Fruit fly (Drosophila melanogaster): ENCODE data around the gene GatC.

GatC gene

dm6 chr2L:13873147-13873546 is 40.2 kb upstream of the GatC start:
- TF ChIP-seq CG12605 (GFP tag; IDR thresholded peaks at IDR 0.05) = no peak
- TF ChIP-seq CG32121 (GFP tag; IDR thresholded peaks at IDR 0.05) = no peak
- no peak for TF ChIP-seq CG17806 (tag; optimal IDR thresholded peaks at IDR 0.05)
- TF ChIP-seq CG15710 (tag; optimal IDR thresholded peaks at IDR 0.05) = no peak

DNA sequence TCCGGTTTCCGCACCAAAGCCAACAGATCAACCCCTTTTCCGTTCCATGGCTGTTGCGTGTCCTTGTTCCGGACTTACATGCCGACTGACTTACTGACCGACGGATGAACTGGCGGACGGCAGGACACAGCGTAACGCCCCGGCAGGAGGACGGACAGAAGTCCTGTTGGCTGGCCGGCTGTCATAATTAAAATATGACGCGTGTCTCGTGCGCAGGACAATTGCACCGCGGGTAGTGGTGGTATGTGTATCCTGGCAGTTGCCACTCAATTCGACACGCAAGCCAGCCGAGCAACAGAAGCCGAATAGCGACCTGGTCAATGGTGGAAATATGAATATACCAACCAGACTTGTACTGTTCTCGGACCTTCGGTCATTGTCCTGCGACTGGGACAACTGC is 36.5 kb upstream of the GatC start:
- TF ChIP-seq CG12605 (GFP tag; IDR thresholded peaks at IDR 0.05) (no peak), rn (GFP tag; IDR thresholded peaks at IDR 0.05) (no peak), CG8159 (tag; optimal IDR thresholded peaks at IDR 0.05) (no peak), CG10348 (GFP tag; IDR thresholded peaks at IDR 0.05) (no peak), CG17806 (tag; optimal IDR thresholded peaks at IDR 0.05) (no peak), Snoo (tag; optimal IDR thresholded peaks at IDR 0.05) (no peak), Ets98B (GFP tag; IDR thresholded peaks at IDR 0.05) (no peak), CG32121 (GFP tag; IDR thresholded peaks at IDR 0.05) (no peak), CG9948 (tag; optimal IDR thresholded peaks at IDR 0.05) (no peak), CG15710 (tag; optimal IDR thresholded peaks at IDR 0.05) (no peak), CG8301 (tag; optimal IDR thresholded peaks at IDR 0.05) (no peak), gl (tag; optimal IDR thresholded peaks at IDR 0.05) (no peak), CG34367 (tag; optimal IDR thresholded peaks at IDR 0.05) (no peak), CG13204 (GFP tag; optimal IDR thresholded peaks at IDR 0.05) (no peak)

DNA sequence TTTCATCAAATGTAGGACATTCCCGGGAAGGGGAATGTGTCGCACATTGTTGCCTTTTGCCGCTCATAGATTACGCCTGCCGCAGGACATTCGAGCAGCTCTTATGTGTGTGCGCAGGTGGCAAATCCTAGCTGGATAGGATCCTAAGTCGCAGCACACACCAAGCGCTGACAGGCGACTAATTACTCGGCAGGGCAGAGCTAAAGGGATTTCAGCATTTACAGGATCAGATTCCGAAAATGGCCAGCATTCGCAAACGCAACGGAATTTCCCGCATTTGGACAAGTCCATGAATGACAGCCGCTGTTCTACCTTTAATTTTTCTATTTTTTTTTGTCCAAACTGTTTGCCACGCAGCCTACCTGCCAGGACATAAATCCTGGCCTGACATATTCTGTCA is 34.7 kb upstream of the GatC start:
- TF ChIP-seq CG8301 (tag; optimal IDR thresholded peaks at IDR 0.05) (no peak), Snoo (tag; optimal IDR thresholded peaks at IDR 0.05) (no peak), CG17806 (tag; optimal IDR thresholded peaks at IDR 0.05) (no peak), CG9948 (tag; optimal IDR thresholded peaks at IDR 0.05) (no peak), D1 (tag; optimal IDR thresholded peaks at IDR 0.05) (no peak), CG13204 (GFP tag; optimal IDR thresholded peaks at IDR 0.05) (no peak), fd96Ca (GFP tag; IDR thresholded peaks at IDR 0.05) (no peak), CG10348 (GFP tag; IDR thresholded peaks at IDR 0.05) (no peak), Pif1B (GFP tag; optimal IDR thresholded peaks at IDR 0.05) (no peak)

DNA sequence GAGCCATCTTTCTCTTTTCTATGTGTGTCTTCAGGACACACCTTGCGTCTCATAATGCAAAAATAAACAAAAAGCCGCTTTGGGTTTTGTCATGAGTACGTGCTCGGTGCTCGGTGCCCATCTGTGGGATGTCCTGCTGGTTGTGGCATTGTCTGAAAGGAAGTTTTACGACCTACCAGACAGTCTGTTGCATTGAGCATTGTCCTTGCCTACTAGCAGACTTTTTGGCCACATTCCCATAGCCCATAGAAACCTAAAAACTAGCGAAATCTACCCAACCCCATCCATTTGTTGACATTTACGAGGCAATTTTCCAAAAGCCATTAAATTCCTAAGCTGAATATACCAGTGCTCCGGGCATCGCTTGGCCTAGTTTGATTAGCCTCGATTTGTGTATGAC is 18.2 kb upstream of the GatC start:
- TF ChIP-seq Ets98B (GFP tag; IDR thresholded peaks at IDR 0.05) (no peak), CG17806 (tag; optimal IDR thresholded peaks at IDR 0.05) (no peak), CG4496 (GFP tag; IDR thresholded peaks at IDR 0.05) (no peak), D1 (tag; optimal IDR thresholded peaks at IDR 0.05) (no peak), fd96Ca (GFP tag; IDR thresholded peaks at IDR 0.05) (no peak), CG8159 (tag; optimal IDR thresholded peaks at IDR 0.05) (no peak), CG10348 (GFP tag; IDR thresholded peaks at IDR 0.05) (no peak), CG15710 (tag; optimal IDR thresholded peaks at IDR 0.05) (no peak), CG9948 (tag; optimal IDR thresholded peaks at IDR 0.05) (no peak), CG12605 (GFP tag; IDR thresholded peaks at IDR 0.05) (no peak), CG32121 (GFP tag; IDR thresholded peaks at IDR 0.05) (no peak), Pif1A (GFP tag; optimal IDR thresholded peaks at IDR 0.05) (no peak), CG8301 (tag; optimal IDR thresholded peaks at IDR 0.05) (no peak), gl (tag; optimal IDR thresholded peaks at IDR 0.05) (no peak), Snoo (tag; optimal IDR thresholded peaks at IDR 0.05) (no peak)

- TF ChIP-seq fd96Ca (GFP tag; IDR thresholded peaks at IDR 0.05) (no peak), CG14655 (GFP tag; optimal IDR thresholded peaks at IDR 0.05) (no peak), D1 (tag; optimal IDR thresholded peaks at IDR 0.05) (no peak), CG34367 (tag; optimal IDR thresholded peaks at IDR 0.05) (no peak), Snoo (tag; optimal IDR thresholded peaks at IDR 0.05) (no peak), Pif1B (GFP tag; optimal IDR thresholded peaks at IDR 0.05) (no peak), CG9948 (tag; optimal IDR thresholded peaks at IDR 0.05) (no peak), CG12605 (GFP tag; IDR thresholded peaks at IDR 0.05) (no peak), CG8159 (tag; optimal IDR thresholded peaks at IDR 0.05) (no peak), rn (GFP tag; IDR thresholded peaks at IDR 0.05) (no peak), CG17806 (tag; optimal IDR thresholded peaks at IDR 0.05) (no peak), CG13204 (GFP tag; optimal IDR thresholded peaks at IDR 0.05) (no peak), CG4496 (GFP tag; IDR thresholded peaks at IDR 0.05) (no peak), CG15710 (tag; optimal IDR thresholded peaks at IDR 0.05) (no peak), CG32121 (GFP tag; IDR thresholded peaks at IDR 0.05) (no peak), CG8301 (tag; optimal IDR thresholded peaks at IDR 0.05) (no peak), Ets98B (GFP tag; IDR thresholded peaks at IDR 0.05) (no peak)
Measured at dm6 chr2L:13849125-13849524, 16.2 kb upstream of the GatC start, which contains the start of gene CG7968. Gene CG7968 (plus strand): TSS chr2L:13849400.

dm6 chr2L:13847625-13848024 is 14.7 kb upstream of the GatC start, which contains the start of gene CG7953:
Gene CG7953 (plus strand): TSS chr2L:13847925.
- TF ChIP-seq D1 (tag; optimal IDR thresholded peaks at IDR 0.05) (no peak), CG8159 (tag; optimal IDR thresholded peaks at IDR 0.05) (no peak), CG12605 (GFP tag; IDR thresholded peaks at IDR 0.05) (no peak), CG15710 (tag; optimal IDR thresholded peaks at IDR 0.05) (no peak)

DNA sequence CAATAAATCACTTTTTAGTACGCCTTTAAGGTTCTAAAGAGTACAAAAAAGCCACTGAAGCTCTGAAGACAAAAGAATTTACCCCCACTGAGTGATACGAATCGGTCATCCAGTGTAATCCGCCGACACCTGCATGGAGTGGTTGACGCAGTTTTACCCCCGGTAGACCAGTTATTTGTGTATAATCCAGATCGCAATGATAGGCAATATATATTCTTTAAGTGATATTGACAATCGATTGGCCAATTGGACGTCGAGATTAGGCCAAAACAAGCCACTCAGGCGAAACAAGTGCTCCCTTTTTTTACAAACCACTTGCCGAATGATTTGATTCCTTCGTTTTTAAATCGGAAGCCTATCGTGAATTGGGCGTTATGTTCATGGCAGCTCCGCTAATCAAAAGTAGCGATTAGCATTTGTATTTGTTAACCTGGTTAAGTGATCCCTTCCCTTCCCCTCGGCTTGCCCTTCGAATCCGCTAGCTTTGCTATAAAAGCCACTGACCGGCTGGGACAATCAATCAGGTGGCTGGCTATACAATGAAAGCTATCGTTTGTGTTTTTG is 13.4 kb upstream of the GatC start, which contains the start of gene CG7916:
Gene CG7916, plus strand, starts transcription at position 514 of the 564 bp plus-strand sequence.
- TF ChIP-seq CG14655 (GFP tag; optimal IDR thresholded peaks at IDR 0.05) = no peak
- no peak for TF ChIP-seq CG17806 (tag; optimal IDR thresholded peaks at IDR 0.05)
- TF ChIP-seq EcR (GFP tag; optimal IDR thresholded peaks at IDR 0.05) = no peak
- no peak for TF ChIP-seq Ets98B (GFP tag; IDR thresholded peaks at IDR 0.05)
- no peak for TF ChIP-seq CG8159 (tag; optimal IDR thresholded peaks at IDR 0.05)
- TF ChIP-seq CG15710 (tag; optimal IDR thresholded peaks at IDR 0.05) = no peak
- no peak for TF ChIP-seq rn (GFP tag; IDR thresholded peaks at IDR 0.05)
- no peak for TF ChIP-seq CG32121 (GFP tag; IDR thresholded peaks at IDR 0.05)
- no peak for TF ChIP-seq CG13204 (GFP tag; optimal IDR thresholded peaks at IDR 0.05)
- no peak for TF ChIP-seq Snoo (tag; optimal IDR thresholded peaks at IDR 0.05)
- no peak for TF ChIP-seq D1 (tag; optimal IDR thresholded peaks at IDR 0.05)
- TF ChIP-seq CG8301 (tag; optimal IDR thresholded peaks at IDR 0.05) = no peak
